Worm (Caenorhabditis elegans): ENCODE results near the gene pcyt-1.
A peak's percentile ranks its signal among the peaks of the same experiment; 100 is the strongest.

pcyt-1 gene

ce11 chrX:7561972-7562371, 10.2 kb upstream of the pcyt-1 start:
- no peak for TF ChIP-seq nhr-67 (tag; optimal IDR thresholded peaks at IDR 0.05)
- TF ChIP-seq mml-1 (tag; optimal IDR thresholded peaks at IDR 0.05): no peak
- TF ChIP-seq elt-2 (tag; optimal IDR thresholded peaks at IDR 0.05): peak; percentile 32
- no peak for TF ChIP-seq mdl-1 (tag; optimal IDR thresholded peaks at IDR 0.05)
- no peak for TF ChIP-seq fkh-2 (tag; optimal IDR thresholded peaks at IDR 0.05)

- TF ChIP-seq skn-1 (tag; optimal IDR thresholded peaks at IDR 0.05): no peak
- TF ChIP-seq nhr-11 (tag; optimal IDR thresholded peaks at IDR 0.05): no peak
- no peak for TF ChIP-seq mml-1 (tag; optimal IDR thresholded peaks at IDR 0.05)
- TF ChIP-seq egl-27 (tag; optimal IDR thresholded peaks at IDR 0.05): no peak
- TF ChIP-seq nhr-77 (tag; optimal IDR thresholded peaks at IDR 0.05): no peak
- TF ChIP-seq elt-1 (tag; optimal IDR thresholded peaks at IDR 0.05): no peak
- no peak for TF ChIP-seq nhr-12 (tag; optimal IDR thresholded peaks at IDR 0.05)
These were observed 9.5 kb upstream of the pcyt-1 start, which contains the start of gene sto-1 for ce11 chrX:7562625-7563024. Gene sto-1 (plus strand): TSS chrX:7562824.

ce11 chrX:7563425-7563824, 8.7 kb upstream of the pcyt-1 start:
- TF ChIP-seq ztf-4 (tag; optimal IDR thresholded peaks at IDR 0.05) (no peak), egl-5 (tag; optimal IDR thresholded peaks at IDR 0.05) (no peak), lsy-12 (tag; optimal IDR thresholded peaks at IDR 0.05) (no peak), nhr-28 (tag; optimal IDR thresholded peaks at IDR 0.05) (no peak), lin-39 (tag; optimal IDR thresholded peaks at IDR 0.05) (no peak), nhr-237 (tag; optimal IDR thresholded peaks at IDR 0.05) (no peak), nhr-76 (tag; optimal IDR thresholded peaks at IDR 0.05) (no peak), pha-4 (tag; optimal IDR thresholded peaks at IDR 0.05) (no peak), ceh-82 (tag; optimal IDR thresholded peaks at IDR 0.05) (no peak), nhr-23 (tag; optimal IDR thresholded peaks at IDR 0.05) (no peak), nfya-1 (tag; optimal IDR thresholded peaks at IDR 0.05; ENCODE audit: insufficient read depth) (no peak), skn-1 (tag; optimal IDR thresholded peaks at IDR 0.05) (no peak), fos-1 (tag; optimal IDR thresholded peaks at IDR 0.05) (no peak), fkh-10 (GFP tag; optimal IDR thresholded peaks at IDR 0.05) (no peak), ZK546.5 (tag; optimal IDR thresholded peaks at IDR 0.05) (no peak)

ce11 chrX:7565005-7565404, 7.2 kb upstream of the pcyt-1 start, which contains the start of gene vps-52:
Gene vps-52 (plus strand): TSS chrX:7565323.
- TF ChIP-seq egl-5 (tag; optimal IDR thresholded peaks at IDR 0.05) (peak; percentile 43), pha-4 (tag; optimal IDR thresholded peaks at IDR 0.05) (peak; percentile 29), sea-2 (GFP tag; optimal IDR thresholded peaks at IDR 0.05) (no peak), lin-39 (tag; optimal IDR thresholded peaks at IDR 0.05) (peak; percentile 65), nfya-1 (tag; optimal IDR thresholded peaks at IDR 0.05; ENCODE audit: insufficient read depth) (peak; percentile 36)

- no peak for TF ChIP-seq sea-2 (GFP tag; optimal IDR thresholded peaks at IDR 0.05)
- no peak for TF ChIP-seq nhr-23 (tag; optimal IDR thresholded peaks at IDR 0.05)
- TF ChIP-seq nhr-43 (tag; optimal IDR thresholded peaks at IDR 0.05; ENCODE audit: poor library complexity, severe bottlenecking): peak; percentile 30
- peak; percentile 23 for TF ChIP-seq nhr-25 (tag; optimal IDR thresholded peaks at IDR 0.05)
- TF ChIP-seq snpc-4 (tag; optimal IDR thresholded peaks at IDR 0.05): no peak
These were observed 3.4 kb upstream of the pcyt-1 start for ce11 chrX:7568684-7569289.

ce11 chrX:7569685-7570518, 2.3 kb upstream of the pcyt-1 start, which contains the start of gene apy-1:
Gene apy-1 (minus strand): TSS chrX:7569722.
- TF ChIP-seq ceh-82 (tag; optimal IDR thresholded peaks at IDR 0.05) (no peak), nhr-25 (tag; optimal IDR thresholded peaks at IDR 0.05) (peak; percentile 26), snpc-4 (tag; optimal IDR thresholded peaks at IDR 0.05) (peak; percentile 21), pha-4 (tag; optimal IDR thresholded peaks at IDR 0.05) (peak; percentile 56), unc-62 (GFP tag; optimal IDR thresholded peaks at IDR 0.05) (no peak), hmg-11 (tag; optimal IDR thresholded peaks at IDR 0.05) (peak; percentile 5), nhr-43 (tag; optimal IDR thresholded peaks at IDR 0.05; ENCODE audit: poor library complexity, severe bottlenecking) (peak; percentile 83), ceh-28 (tag; optimal IDR thresholded peaks at IDR 0.05) (peak; percentile 57), lin-15B (tag; optimal IDR thresholded peaks at IDR 0.05) (no peak), nhr-23 (tag; optimal IDR thresholded peaks at IDR 0.05) (peak; percentile 28), elt-2 (tag; optimal IDR thresholded peaks at IDR 0.05) (peak; percentile 82), nfya-1 (tag; optimal IDR thresholded peaks at IDR 0.05; ENCODE audit: insufficient read depth) (peak; percentile 33)
